Fruit fly (Drosophila melanogaster) whole organism, embryonic: Measurements from ENCODE around the gene CG14326.

Source experiments
- Atf-2 ChIP-seq: fragments of 200-800 bp; sonication (Bioruptor generic); optimal IDR thresholded peaks from 2 replicates; lab custom pipeline; 2016; ENCODE audit warnings: missing biosample characterization, missing genetic modification characterization
- Bgb ChIP-seq: fragments of 200-800 bp; sonication (Bioruptor generic); IDR thresholded peaks from 2 replicates; pipeline ENCODE4 v1.3.6; 2022; ENCODE audit warnings: missing biosample characterization, missing genetic modification characterization; ENCODE audit not compliant: partially characterized antibody
- CG11093 ChIP-seq: fragments of 200-800 bp; sonication (Bioruptor generic); IDR thresholded peaks from 3 replicates; pipeline ENCODE4 v1.3.6; 2022; ENCODE audit warnings: missing biosample characterization, missing genetic modification characterization
- CG11723 ChIP-seq: fragments of 200-800 bp; sonication (Bioruptor generic); optimal IDR thresholded peaks from 2 replicates; lab custom pipeline; 2017; ENCODE audit warnings: missing biosample characterization, mild to moderate bottlenecking, missing genetic modification characterization
- CG12769 ChIP-seq: fragments of 200-800 bp; sonication (Bioruptor generic); optimal IDR thresholded peaks from 2 replicates; lab custom pipeline; 2019; ENCODE audit warnings: missing biosample characterization, mild to moderate bottlenecking, missing genetic modification characterization, moderate library complexity
- CG12942 ChIP-seq: fragments of 200-800 bp; sonication (Bioruptor generic); optimal IDR thresholded peaks from 3 replicates; lab custom pipeline; 2016; ENCODE audit warnings: missing biosample characterization, missing genetic modification characterization
- CG1602 ChIP-seq: fragments of 200-800 bp; sonication (Bioruptor generic); optimal IDR thresholded peaks from 3 replicates; lab custom pipeline; 2016; ENCODE audit warnings: missing biosample characterization, missing genetic modification characterization
- CG17612 ChIP-seq: fragments of 200-800 bp; sonication (Bioruptor generic); IDR thresholded peaks from 2 replicates; pipeline ENCODE4 v1.3.6; 2022; ENCODE audit warnings: missing biosample characterization, missing genetic modification characterization
- CG1832 ChIP-seq: fragments of 200-800 bp; sonication (Bioruptor generic); optimal IDR thresholded peaks from 2 replicates; lab custom pipeline; 2017; ENCODE audit warnings: missing biosample characterization, mild to moderate bottlenecking, missing genetic modification characterization, inconsistent platforms
- CG2875 ChIP-seq: fragments of 200-800 bp; sonication (Bioruptor generic); optimal IDR thresholded peaks from 2 replicates; lab custom pipeline; 2017; ENCODE audit warnings: missing biosample characterization, mild to moderate bottlenecking, missing genetic modification characterization, missing genetic modification reagents
- CG3163 ChIP-seq: fragments of 200-800 bp; sonication (Bioruptor generic); optimal IDR thresholded peaks from 3 replicates; lab custom pipeline; 2016; ENCODE audit warnings: missing biosample characterization, missing genetic modification characterization
- CG34224 ChIP-seq: fragments of 200-800 bp; sonication (Bioruptor generic); IDR thresholded peaks from 3 replicates; pipeline ENCODE4 v1.3.6; 2022; ENCODE audit warnings: missing biosample characterization, missing genetic modification characterization; ENCODE audit not compliant: partially characterized antibody
- CG3838 ChIP-seq: fragments of 200-800 bp; sonication (Bioruptor generic); optimal IDR thresholded peaks from 3 replicates; lab custom pipeline; 2016; ENCODE audit warnings: missing biosample characterization, missing genetic modification characterization
- CG5180 ChIP-seq: fragments of 200-800 bp; sonication (Bioruptor generic); optimal IDR thresholded peaks from 3 replicates; lab custom pipeline; 2017; ENCODE audit warnings: missing biosample characterization, missing genetic modification characterization, mild to moderate bottlenecking, moderate library complexity, missing genetic modification reagents
- CG6854 ChIP-seq: fragments of 200-800 bp; sonication (Bioruptor generic); optimal IDR thresholded peaks from 3 replicates; lab custom pipeline; 2017; ENCODE audit warnings: missing biosample characterization, mild to moderate bottlenecking, missing genetic modification characterization
- CG7372 ChIP-seq: fragments of 200-800 bp; sonication (Bioruptor generic); IDR thresholded peaks from 2 replicates; pipeline ENCODE4 v1.3.6; 2022; ENCODE audit warnings: missing biosample characterization, missing genetic modification characterization
- CG8924 ChIP-seq: fragments of 200-800 bp; optimal IDR thresholded peaks from 3 replicates; lab custom pipeline; 2019; ENCODE audit warnings: missing biosample characterization, mild to moderate bottlenecking, missing genetic modification characterization, moderate library complexity
- CG9215 ChIP-seq: fragments of 200-800 bp; sonication (Bioruptor generic); IDR thresholded peaks from 2 replicates; pipeline ENCODE4 v1.3.6; 2022; ENCODE audit warnings: missing biosample characterization, missing genetic modification characterization
- CrebB ChIP-seq: fragments of 200-800 bp; sonication (Bioruptor generic); optimal IDR thresholded peaks from 3 replicates; lab custom pipeline; 2018; ENCODE audit warnings: missing biosample characterization, mild to moderate bottlenecking, missing genetic modification characterization
- D ChIP-seq, 2 experiments: fragments of 200-800 bp in 1 of 2; fragments of >200 bp in 1 of 2; sonication (Bioruptor generic) in 1 of 2; optimal IDR thresholded peaks; 2 replicates in 1 of 2; 3 replicates in 1 of 2; lab custom pipeline; 2017; ENCODE audit warnings: mild to moderate bottlenecking in 1 of 2, missing biosample characterization in 1 of 2, missing genetic modification characterization in 1 of 2, missing genetic modification reagents in 1 of 2
- Dad ChIP-seq: fragments of 200-800 bp; sonication (Bioruptor generic); optimal IDR thresholded peaks from 3 replicates; lab custom pipeline; 2016; ENCODE audit warnings: missing biosample characterization, missing genetic modification characterization
- HLH4C ChIP-seq: fragments of 200-800 bp; sonication (Bioruptor generic); IDR thresholded peaks from 3 replicates; pipeline ENCODE4 v1.3.6; 2022; ENCODE audit warnings: missing biosample characterization, missing genetic modification characterization; ENCODE audit not compliant: partially characterized antibody
- HLHmδ ChIP-seq: fragments of 200-800 bp; sonication (Bioruptor generic); optimal IDR thresholded peaks from 2 replicates; lab custom pipeline; 2018; ENCODE audit warnings: missing biosample characterization, mild to moderate bottlenecking, missing genetic modification characterization, moderate library complexity
- Hr51 ChIP-seq, 2 experiments: fragments of 200-800 bp; sonication (Bioruptor generic); optimal IDR thresholded peaks; 2 replicates in 1 of 2; 3 replicates in 1 of 2; lab custom pipeline; 2016 to 2018; ENCODE audit warnings: missing biosample characterization in 2 of 2, missing genetic modification characterization in 2 of 2, mild to moderate bottlenecking in 1 of 2, moderate library complexity in 1 of 2
- Lhr ChIP-seq: fragments of 200-800 bp; sonication (Bioruptor generic); optimal IDR thresholded peaks from 3 replicates; lab custom pipeline; 2017; ENCODE audit warnings: mild to moderate bottlenecking, missing biosample characterization, missing genetic modification reagents, missing genetic modification characterization
- Max ChIP-seq: fragments of 200-800 bp; sonication (Bioruptor generic); optimal IDR thresholded peaks from 2 replicates; lab custom pipeline; 2016; ENCODE audit warnings: missing biosample characterization, mild to moderate bottlenecking, missing genetic modification characterization
- Nf-YC ChIP-seq: fragments of 200-800 bp; optimal IDR thresholded peaks from 3 replicates; lab custom pipeline; 2019; ENCODE audit warnings: missing biosample characterization, mild to moderate bottlenecking, missing genetic modification characterization, moderate library complexity
- Optix ChIP-seq: fragments of 200-800 bp; sonication (Bioruptor generic); IDR thresholded peaks from 3 replicates; pipeline ENCODE4 v1.3.6; 2022; ENCODE audit warnings: missing biosample characterization, missing genetic modification characterization
- Ptx1 ChIP-seq: fragments of 200-800 bp; sonication (Bioruptor generic); IDR thresholded peaks from 2 replicates; pipeline ENCODE4 v1.3.6; 2022; ENCODE audit warnings: missing biosample characterization, missing genetic modification characterization
- Rfx ChIP-seq: fragments of 200-800 bp; sonication (Bioruptor generic); IDR thresholded peaks from 2 replicates; pipeline ENCODE4 v1.3.6; 2022; ENCODE audit warnings: missing biosample characterization, missing genetic modification characterization
- Ssrp ChIP-seq: fragments of 200-800 bp; sonication (Bioruptor generic); optimal IDR thresholded peaks from 2 replicates; lab custom pipeline; 2018; ENCODE audit warnings: missing biosample characterization, mild to moderate bottlenecking, missing genetic modification characterization, moderate library complexity
- YL-1 ChIP-seq: fragments of 200-800 bp; sonication (Bioruptor generic); optimal IDR thresholded peaks from 3 replicates; lab custom pipeline; 2017; ENCODE audit warnings: missing biosample characterization, mild to moderate bottlenecking, missing genetic modification characterization
- chif ChIP-seq, 2 experiments: fragments of 200-800 bp; sonication (Bioruptor generic); optimal IDR thresholded peaks; 3 replicates each; lab custom pipeline; 2016; ENCODE audit warnings: missing biosample characterization in 2 of 2, missing genetic modification characterization in 2 of 2
- disco-r ChIP-seq: fragments of 200-800 bp; sonication (Bioruptor generic); optimal IDR thresholded peaks from 2 replicates; lab custom pipeline; 2016; ENCODE audit warnings: missing biosample characterization, missing genetic modification characterization
- ems ChIP-seq: fragments of 200-800 bp; sonication (Bioruptor generic); optimal IDR thresholded peaks from 3 replicates; lab custom pipeline; 2016; ENCODE audit warnings: missing biosample characterization, missing genetic modification characterization
- gcm ChIP-seq: fragments of 200-800 bp; sonication (Bioruptor generic); optimal IDR thresholded peaks from 2 replicates; lab custom pipeline; 2019; ENCODE audit warnings: missing biosample characterization, mild to moderate bottlenecking, missing genetic modification characterization, moderate library complexity
- grn ChIP-seq: fragments of 200-800 bp; sonication (Bioruptor generic); optimal IDR thresholded peaks from 3 replicates; lab custom pipeline; 2017; ENCODE audit warnings: missing biosample characterization, missing genetic modification characterization
- hb ChIP-seq: fragments of 200-800 bp; sonication (Bioruptor generic); IDR thresholded peaks from 3 replicates; pipeline ENCODE4 v1.3.6; 2022; ENCODE audit warnings: missing biosample characterization, missing genetic modification characterization; ENCODE audit not compliant: partially characterized antibody
- ind ChIP-seq: fragments of 200-800 bp; sonication (Bioruptor generic); optimal IDR thresholded peaks from 3 replicates; lab custom pipeline; 2016; ENCODE audit warnings: missing biosample characterization, missing genetic modification characterization
- jigr1 ChIP-seq: fragments of 200-800 bp; sonication (Bioruptor generic); IDR thresholded peaks from 3 replicates; pipeline ENCODE4 v1.3.6; 2022; ENCODE audit warnings: missing biosample characterization, missing genetic modification characterization
- kni ChIP-seq: fragments of 200-800 bp; sonication (Bioruptor generic); optimal IDR thresholded peaks from 3 replicates; lab custom pipeline; 2017; ENCODE audit warnings: mild to moderate bottlenecking, missing biosample characterization, missing genetic modification reagents, missing genetic modification characterization
- nau ChIP-seq: fragments of 200-800 bp; sonication (Bioruptor generic); optimal IDR thresholded peaks from 3 replicates; lab custom pipeline; 2017; ENCODE audit warnings: missing biosample characterization, mild to moderate bottlenecking, missing genetic modification characterization, missing genetic modification reagents
- nerfin-2 ChIP-seq: fragments of 200-800 bp; sonication (Bioruptor generic); IDR thresholded peaks from 2 replicates; pipeline ENCODE4 v1.3.6; 2022; ENCODE audit warnings: missing biosample characterization, missing genetic modification characterization; ENCODE audit not compliant: partially characterized antibody
- ro ChIP-seq: fragments of 200-800 bp; sonication (Bioruptor generic); IDR thresholded peaks from 2 replicates; pipeline ENCODE4 v1.3.6; 2022; ENCODE audit warnings: missing biosample characterization, missing genetic modification characterization
- salm ChIP-seq: fragments of 200-800 bp; sonication (Bioruptor generic); optimal IDR thresholded peaks from 2 replicates; lab custom pipeline; 2018; ENCODE audit warnings: missing biosample characterization, mild to moderate bottlenecking, missing genetic modification characterization
- sens ChIP-seq: fragments of 200-800 bp; sonication (Bioruptor generic); peaks from one replicate; lab custom pipeline; 2016; ENCODE audit warnings: missing biosample characterization, missing genetic modification characterization
- sim ChIP-seq: fragments of 200-800 bp; sonication (Bioruptor generic); IDR thresholded peaks from 2 replicates; pipeline ENCODE4 v1.3.6; 2022; ENCODE audit warnings: missing biosample characterization, missing genetic modification characterization
- so ChIP-seq: fragments of 200-800 bp; sonication (Bioruptor generic); IDR thresholded peaks from 3 replicates; pipeline ENCODE4 v1.3.6; 2022; ENCODE audit warnings: missing biosample characterization, missing genetic modification characterization
- unc-4 ChIP-seq: fragments of 200-800 bp; sonication (Bioruptor generic); IDR thresholded peaks from 2 replicates; pipeline ENCODE4 v1.3.6; 2022; ENCODE audit warnings: missing biosample characterization, missing genetic modification characterization; ENCODE audit not compliant: partially characterized antibody
- wek ChIP-seq: fragments of 200-800 bp; sonication (Bioruptor generic); optimal IDR thresholded peaks from 3 replicates; lab custom pipeline; 2018; ENCODE audit warnings: missing biosample characterization, mild to moderate bottlenecking, missing genetic modification characterization, moderate library complexity

Gene CG14326

DNA sequence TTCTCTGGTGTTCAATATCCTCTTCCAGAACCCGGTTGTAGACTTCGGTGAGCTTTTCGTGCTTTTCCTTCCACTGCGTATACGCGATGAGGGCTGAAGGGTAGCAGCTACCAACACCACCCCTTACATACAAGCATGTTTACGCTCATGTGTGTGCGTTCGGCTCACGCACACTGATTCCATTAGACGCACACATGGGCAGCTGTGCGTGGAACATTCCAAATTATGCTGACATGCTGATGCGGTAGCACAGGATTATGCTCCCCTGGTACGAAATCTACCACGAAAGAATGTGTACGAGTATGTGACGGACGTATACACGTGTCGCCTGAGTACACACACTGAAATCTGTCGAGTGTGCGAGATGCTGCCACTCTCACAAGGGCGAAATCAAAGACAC is 15.2 kb upstream of the CG14326 start (continued):
- TF ChIP-seq CG17612 (GFP tag; lab: Robert Waterston, UW) (no peak), Nf-YC (tag; lab: Kevin White, UChicago) (no peak), ro (no peak), chif (GFP tag; optimal IDR thresholded peaks at IDR 0.05; lab: Kevin White, UChicago) (no peak), CG34224 (GFP tag; lab: Robert Waterston, UW) (peak; percentile 26; the same call in 1 of the 3 replicates), CG7372 (peak; percentile 92), sens (GFP tag; lab: Kevin White, UChicago) (no peak), D (optimal IDR thresholded peaks at IDR 0.05; lab: Kevin White, UChicago) (peak; percentile 59), D (GFP tag; optimal IDR thresholded peaks at IDR 0.05; lab: Kevin White, UChicago) (no peak), CG11093 (GFP tag; lab: Robert Waterston, UW) (no peak), CG9215 (GFP tag; lab: Robert Waterston, UW) (no peak), disco-r (GFP tag; lab: Kevin White, UChicago) (no peak), Hr51 (GFP tag; optimal IDR thresholded peaks at IDR 0.05; lab: Kevin White, UChicago) (no peak), jigr1 (GFP tag; lab: Robert Waterston, UW) (no peak), kni (peak; percentile 48), Dad (GFP tag; lab: Kevin White, UChicago) (no peak), Ptx1 (GFP tag; lab: Robert Waterston, UW) (no peak), gcm (GFP tag; lab: Kevin White, UChicago) (no peak), CG2875 (GFP tag; lab: Kevin White, UChicago) (no peak), ems (GFP tag; lab: Kevin White, UChicago) (no peak), CG12769 (tag; lab: Kevin White, UChicago) (no peak), CG12942 (no peak), Rfx (GFP tag; lab: Robert Waterston, UW) (0 out of 2 replicates have a peak, but pooled peaks have one; percentile 12), CG8924 (tag; lab: Kevin White, UChicago) (no peak), YL-1 (GFP tag; lab: Kevin White, UChicago) (no peak), hb (GFP tag; lab: Robert Waterston, UW) (no peak), CG3163 (GFP tag; lab: Kevin White, UChicago) (no peak), CG3838 (GFP tag; lab: Kevin White, UChicago) (no peak), sim (GFP tag; lab: Robert Waterston, UW) (no peak), CG11723 (no peak), HLH4C (GFP tag; lab: Robert Waterston, UW) (0 out of 3 replicates have a peak, but pooled peaks have one; percentile 14), Lhr (no peak), nerfin-2 (GFP tag; lab: Robert Waterston, UW) (no peak; the same call in 1 of the 2 replicates), ind (GFP tag; lab: Kevin White, UChicago) (no peak), salm (tag; lab: Kevin White, UChicago) (no peak), CG1832 (GFP tag; lab: Kevin White, UChicago) (no peak), CrebB (tag; lab: Kevin White, UChicago) (no peak), so (GFP tag; lab: Robert Waterston, UW) (no peak), Max (GFP tag; lab: Kevin White, UChicago) (no peak), wek (no peak), Bgb (GFP tag; lab: Robert Waterston, UW) (peak; percentile 66; the same call in 1 of the 2 replicates), CG6854 (GFP tag; lab: Kevin White, UChicago) (no peak), CG1602 (GFP tag; lab: Kevin White, UChicago) (no peak), Ssrp (tag; lab: Kevin White, UChicago) (no peak), unc-4 (GFP tag; lab: Robert Waterston, UW) (peak; percentile 35; the same call in 1 of the 2 replicates), CG5180 (GFP tag; lab: Kevin White, UChicago) (no peak), nau (no peak), Atf-2 (GFP tag; lab: Kevin White, UChicago) (no peak), grn (no peak), HLHmδ (peak; percentile 76), Optix (GFP tag; lab: Robert Waterston, UW) (no peak)
